In genomic region chrX:8271363-8272061, dm6 we compare ENCODE assay signal across 1 fruit fly cellular context.
TF ChIP-seq lines count a peak whose summit lies in the region.

Corp (minus strand) TSS chrX:8271409.

TF ChIP-seq in whole organism, embryonic, 481 proteins besides CTCF, POLR2A, EP300 and RAD21 (continued from another document and continues in another):
- TF ChIP-seq gcm2 (GFP tag; optimal IDR thresholded peaks at IDR 0.05; lab: Kevin White, UChicago): no peak
- TF ChIP-seq CG18262 (tag; optimal IDR thresholded peaks at IDR 0.05; lab: Kevin White, UChicago): peak; percentile 64
- no peak for TF ChIP-seq Sry-δ (GFP tag; optimal IDR thresholded peaks at IDR 0.05; lab: Kevin White, UChicago)
- no peak for TF ChIP-seq Lhr (GFP tag; optimal IDR thresholded peaks at IDR 0.05; lab: Kevin White, UChicago)
- TF ChIP-seq dm (GFP tag; optimal IDR thresholded peaks at IDR 0.05; lab: Kevin White, UChicago): no peak
- peak; percentile 48; the same call in 2 of the 3 replicates for TF ChIP-seq dysf (GFP tag; IDR thresholded peaks at IDR 0.05; lab: Robert Waterston, UW)
- no peak for TF ChIP-seq CG10654 (GFP tag; optimal IDR thresholded peaks at IDR 0.05; lab: Kevin White, UChicago)
- TF ChIP-seq Oli (tag; optimal IDR thresholded peaks at IDR 0.05; lab: Kevin White, UChicago): peak; percentile 44
- peak; percentile 4 for TF ChIP-seq ewg (GFP tag; optimal IDR thresholded peaks at IDR 0.05; lab: Kevin White, UChicago)
- TF ChIP-seq CG17186 (GFP tag; optimal IDR thresholded peaks at IDR 0.05; lab: Kevin White, UChicago): no peak
- no peak for TF ChIP-seq CG14710 (tag; optimal IDR thresholded peaks at IDR 0.05; lab: Kevin White, UChicago)
- TF ChIP-seq E2f1 (GFP tag; IDR thresholded peaks at IDR 0.05; lab: Robert Waterston, UW): no peak
- peak; percentile 42 for TF ChIP-seq ac (GFP tag; optimal IDR thresholded peaks at IDR 0.05; lab: Kevin White, UChicago)
- TF ChIP-seq CG12744 (GFP tag; optimal IDR thresholded peaks at IDR 0.05; lab: Kevin White, UChicago): no peak
- no peak for TF ChIP-seq zen (tag; optimal IDR thresholded peaks at IDR 0.05; lab: Kevin White, UChicago)
- TF ChIP-seq otp (GFP tag; IDR thresholded peaks at IDR 0.05; lab: Robert Waterston, UW): no peak
- no peak for TF ChIP-seq zen2 (GFP tag; IDR thresholded peaks at IDR 0.05; lab: Robert Waterston, UW; ENCODE audit: partially characterized antibody)
- no peak for TF ChIP-seq CG16815 (GFP tag; optimal IDR thresholded peaks at IDR 0.05; lab: Kevin White, UChicago)
- peak; percentile 37 for TF ChIP-seq CG7556 (GFP tag; optimal IDR thresholded peaks at IDR 0.05; lab: Kevin White, UChicago)
- TF ChIP-seq CG9215 (GFP tag; IDR thresholded peaks at IDR 0.05; lab: Robert Waterston, UW): no peak
- peak; percentile 37 for TF ChIP-seq phol (tag; optimal IDR thresholded peaks at IDR 0.05; lab: Kevin White, UChicago)
- TF ChIP-seq Side (GFP tag; optimal IDR thresholded peaks at IDR 0.05; lab: Kevin White, UChicago): no peak
- TF ChIP-seq CG13123 (GFP tag; optimal IDR thresholded peaks at IDR 0.05; lab: Kevin White, UChicago): no peak
- no peak for TF ChIP-seq ken (GFP tag; IDR thresholded peaks at IDR 0.05; lab: Robert Waterston, UW)
- peak; percentile 67 for TF ChIP-seq CG2712 (tag; optimal IDR thresholded peaks at IDR 0.05; lab: Kevin White, UChicago)
- TF ChIP-seq CG18599 (GFP tag; optimal IDR thresholded peaks at IDR 0.05; lab: Kevin White, UChicago): peak; percentile 18
- no peak for TF ChIP-seq CG12155 (GFP tag; optimal IDR thresholded peaks at IDR 0.05; lab: Kevin White, UChicago)
- TF ChIP-seq ftz-f1 (GFP tag; optimal IDR thresholded peaks at IDR 0.05; lab: Kevin White, UChicago): no peak
- no peak for TF ChIP-seq NC2β (GFP tag; optimal IDR thresholded peaks at IDR 0.05; lab: Kevin White, UChicago)
- TF ChIP-seq CG10462 (GFP tag; optimal IDR thresholded peaks at IDR 0.05; lab: Kevin White, UChicago): no peak
- peak; percentile 62; the same call in 2 of the 3 replicates for TF ChIP-seq so (GFP tag; IDR thresholded peaks at IDR 0.05; lab: Robert Waterston, UW)
- no peak for TF ChIP-seq sug (tag; optimal IDR thresholded peaks at IDR 0.05; lab: Kevin White, UChicago)
- TF ChIP-seq CG7987 (GFP tag; optimal IDR thresholded peaks at IDR 0.05; lab: Kevin White, UChicago): no peak
- TF ChIP-seq abd-A (tag; optimal IDR thresholded peaks at IDR 0.05; lab: Kevin White, UChicago): no peak
- peak; percentile 54 for TF ChIP-seq stc (GFP tag; IDR thresholded peaks at IDR 0.05; lab: Robert Waterston, UW)
- TF ChIP-seq pzg (GFP tag; optimal IDR thresholded peaks at IDR 0.05; lab: Kevin White, UChicago): no peak
- TF ChIP-seq odd (GFP tag; optimal IDR thresholded peaks at IDR 0.05; lab: Kevin White, UChicago): peak; percentile 40
- peak; percentile 26 for TF ChIP-seq Meics (GFP tag; optimal IDR thresholded peaks at IDR 0.05; lab: Kevin White, UChicago)
- TF ChIP-seq exex (tag; optimal IDR thresholded peaks at IDR 0.05; lab: Kevin White, UChicago): no peak
- peak; percentile 44; the same call in 1 of the 2 replicates for TF ChIP-seq Ptx1 (GFP tag; IDR thresholded peaks at IDR 0.05; lab: Robert Waterston, UW)
- TF ChIP-seq p53 (GFP tag; optimal IDR thresholded peaks at IDR 0.05; lab: Kevin White, UChicago): peak; percentile 95
- TF ChIP-seq CG17385 (GFP tag; optimal IDR thresholded peaks at IDR 0.05; lab: Kevin White, UChicago): peak; percentile 67
- TF ChIP-seq lov (optimal IDR thresholded peaks at IDR 0.05; lab: Kevin White, UChicago): no peak
- TF ChIP-seq lov (GFP tag; IDR thresholded peaks at IDR 0.05; lab: Robert Waterston, UW): no peak
- no peak for TF ChIP-seq esg (GFP tag; conservative IDR thresholded peaks at IDR 0.05; lab: Robert Waterston, UW)
- TF ChIP-seq CG30403 (GFP tag; optimal IDR thresholded peaks at IDR 0.05; lab: Kevin White, UChicago): peak; percentile 14
- peak; percentile 28 for TF ChIP-seq CG11504 (tag; optimal IDR thresholded peaks at IDR 0.05; lab: Kevin White, UChicago)
- peak; percentile 19 for TF ChIP-seq gsb-n (tag; optimal IDR thresholded peaks at IDR 0.05; lab: Kevin White, UChicago)
- TF ChIP-seq Nf-YC (tag; optimal IDR thresholded peaks at IDR 0.05; lab: Kevin White, UChicago): peak; percentile 3
- TF ChIP-seq ap (GFP tag; IDR thresholded peaks at IDR 0.05; lab: Robert Waterston, UW): no peak
- TF ChIP-seq vfl (GFP tag; optimal IDR thresholded peaks at IDR 0.05; lab: Kevin White, UChicago): no peak
- no peak for TF ChIP-seq Neu2 (GFP tag; optimal IDR thresholded peaks at IDR 0.05; lab: Kevin White, UChicago; ENCODE audit: borderline replicate concordance)
- peak; percentile 48 for TF ChIP-seq CG17328 (GFP tag; IDR thresholded peaks at IDR 0.05; lab: Robert Waterston, UW)
- no peak for TF ChIP-seq H2.0 (GFP tag; IDR thresholded peaks at IDR 0.05; lab: Robert Waterston, UW)
- peak in 1 of 2 experiments; percentile 50 for TF ChIP-seq insv (GFP tag; optimal IDR thresholded peaks at IDR 0.05; lab: Kevin White, UChicago)
- TF ChIP-seq CG9437 (GFP tag; optimal IDR thresholded peaks at IDR 0.05; lab: Kevin White, UChicago): peak; percentile 33
- 0 out of 2 replicates have a peak, but pooled peaks have one; percentile 15 for TF ChIP-seq slbo (GFP tag; IDR thresholded peaks at IDR 0.05; lab: Robert Waterston, UW)
- no peak for TF ChIP-seq oc (tag; optimal IDR thresholded peaks at IDR 0.05; lab: Kevin White, UChicago)
- no peak for TF ChIP-seq CG1647 (GFP tag; optimal IDR thresholded peaks at IDR 0.05; lab: Kevin White, UChicago)
- TF ChIP-seq CG13296 (GFP tag; optimal IDR thresholded peaks at IDR 0.05; lab: Kevin White, UChicago): peak; percentile 29
- no peak for TF ChIP-seq run (tag; optimal IDR thresholded peaks at IDR 0.05; lab: Kevin White, UChicago)
- peak; percentile 78 for TF ChIP-seq sqz (GFP tag; optimal IDR thresholded peaks at IDR 0.05; lab: Kevin White, UChicago)
- TF ChIP-seq CG10959 (GFP tag; IDR thresholded peaks at IDR 0.05; lab: Robert Waterston, UW): no peak
- no peak for TF ChIP-seq Doc3 (GFP tag; IDR thresholded peaks at IDR 0.05; lab: Robert Waterston, UW; ENCODE audit: partially characterized antibody)
- TF ChIP-seq pfk (GFP tag; optimal IDR thresholded peaks at IDR 0.05; lab: Kevin White, UChicago): no peak
- TF ChIP-seq CG2678 (tag; optimal IDR thresholded peaks at IDR 0.05; lab: Kevin White, UChicago): peak; percentile 42
- no peak for TF ChIP-seq H15 (GFP tag; IDR thresholded peaks at IDR 0.05; lab: Robert Waterston, UW)
- TF ChIP-seq Bdp1 (GFP tag; optimal IDR thresholded peaks at IDR 0.05; lab: Kevin White, UChicago): no peak
- TF ChIP-seq CG10979 (tag; optimal IDR thresholded peaks at IDR 0.05; lab: Kevin White, UChicago): peak; percentile 32
- no peak for TF ChIP-seq CG5953 (GFP tag; IDR thresholded peaks at IDR 0.05; lab: Robert Waterston, UW)
- TF ChIP-seq crp (GFP tag; optimal IDR thresholded peaks at IDR 0.05; lab: Kevin White, UChicago): no peak
- TF ChIP-seq fd3F (GFP tag; optimal IDR thresholded peaks at IDR 0.05; lab: Kevin White, UChicago): peak; percentile 7
- no peak for TF ChIP-seq CG15011 (GFP tag; optimal IDR thresholded peaks at IDR 0.05; lab: Kevin White, UChicago)
- peak; percentile 17 for TF ChIP-seq HHEX (GFP tag; optimal IDR thresholded peaks at IDR 0.05; lab: Kevin White, UChicago)
- TF ChIP-seq CG1603 (tag; optimal IDR thresholded peaks at IDR 0.05; lab: Kevin White, UChicago): no peak
- peak; percentile 27 for TF ChIP-seq CG15514 (GFP tag; optimal IDR thresholded peaks at IDR 0.05; lab: Kevin White, UChicago)
- TF ChIP-seq Spps (tag; optimal IDR thresholded peaks at IDR 0.05; lab: Kevin White, UChicago): no peak
- TF ChIP-seq E2f2 (GFP tag; IDR thresholded peaks at IDR 0.05; lab: Robert Waterston, UW): peak; percentile 33; the same call in 1 of the 2 replicates
- no peak for TF ChIP-seq CG17912 (GFP tag; optimal IDR thresholded peaks at IDR 0.05; lab: Kevin White, UChicago)
- TF ChIP-seq CG11723 (GFP tag; optimal IDR thresholded peaks at IDR 0.05; lab: Kevin White, UChicago): no peak
- no peak for TF ChIP-seq CG31224 (GFP tag; IDR thresholded peaks at IDR 0.05; lab: Robert Waterston, UW)
- no peak for TF ChIP-seq sens-2 (GFP tag; IDR thresholded peaks at IDR 0.05; lab: Robert Waterston, UW)
- peak; percentile 23 for TF ChIP-seq Fer1 (GFP tag; optimal IDR thresholded peaks at IDR 0.05; lab: Kevin White, UChicago)
- TF ChIP-seq Bgb (GFP tag; IDR thresholded peaks at IDR 0.05; lab: Robert Waterston, UW; ENCODE audit: partially characterized antibody): no peak
- no peak for TF ChIP-seq Gsc (GFP tag; IDR thresholded peaks at IDR 0.05; lab: Robert Waterston, UW)
- TF ChIP-seq CG4360 (GFP tag; IDR thresholded peaks at IDR 0.05; lab: Robert Waterston, UW): peak; percentile 73
- TF ChIP-seq lola (GFP tag; optimal IDR thresholded peaks at IDR 0.05; lab: Kevin White, UChicago): peak in 1 of 3 experiments; percentile 22
- no peak; the same call in 1 of the 2 replicates for TF ChIP-seq ranshi (GFP tag; IDR thresholded peaks at IDR 0.05; lab: Robert Waterston, UW)
- TF ChIP-seq CG10209 (GFP tag; optimal IDR thresholded peaks at IDR 0.05; lab: Kevin White, UChicago): peak; percentile 13
- no peak for TF ChIP-seq crol (GFP tag; IDR thresholded peaks at IDR 0.05; lab: Robert Waterston, UW)
- no peak for TF ChIP-seq CG4617 (GFP tag; optimal IDR thresholded peaks at IDR 0.05; lab: Kevin White, UChicago; ENCODE audit: borderline replicate concordance)
- TF ChIP-seq CG7839 (tag; optimal IDR thresholded peaks at IDR 0.05; lab: Kevin White, UChicago): peak; percentile 38
- TF ChIP-seq CG11398 (GFP tag; optimal IDR thresholded peaks at IDR 0.05; lab: Kevin White, UChicago): no peak
- TF ChIP-seq fd102C (GFP tag; optimal IDR thresholded peaks at IDR 0.05; lab: Kevin White, UChicago): no peak
- TF ChIP-seq lmd (GFP tag; IDR thresholded peaks at IDR 0.05; lab: Robert Waterston, UW): peak; percentile 43
- TF ChIP-seq CG10274 (GFP tag; optimal IDR thresholded peaks at IDR 0.05; lab: Kevin White, UChicago): no peak
- TF ChIP-seq NFAT (GFP tag; IDR thresholded peaks at IDR 0.05; lab: Robert Waterston, UW): no peak
- no peak for TF ChIP-seq emc (GFP tag; optimal IDR thresholded peaks at IDR 0.05; lab: Kevin White, UChicago)
- no peak for TF ChIP-seq CrebB (tag; optimal IDR thresholded peaks at IDR 0.05; lab: Kevin White, UChicago)
- 0 out of 2 replicates have a peak, but pooled peaks have one; percentile 11 for TF ChIP-seq Awh (GFP tag; IDR thresholded peaks at IDR 0.05; lab: Robert Waterston, UW)
- peak; percentile 44; the same call in 2 of the 3 replicates for TF ChIP-seq row (GFP tag; IDR thresholded peaks at IDR 0.05; lab: Robert Waterston, UW)
- TF ChIP-seq Deaf1 (tag; optimal IDR thresholded peaks at IDR 0.05; lab: Kevin White, UChicago): peak; percentile 16
- TF ChIP-seq kah (GFP tag; optimal IDR thresholded peaks at IDR 0.05; lab: Kevin White, UChicago): no peak
- TF ChIP-seq Asciz (GFP tag; optimal IDR thresholded peaks at IDR 0.05; lab: Kevin White, UChicago): peak; percentile 42
- TF ChIP-seq chn (GFP tag; optimal IDR thresholded peaks at IDR 0.05; lab: Kevin White, UChicago): no peak
- no peak for TF ChIP-seq Lim3 (GFP tag; IDR thresholded peaks at IDR 0.05; lab: Robert Waterston, UW)
- TF ChIP-seq CG12071 (GFP tag; optimal IDR thresholded peaks at IDR 0.05; lab: Kevin White, UChicago): no peak
- TF ChIP-seq CG12391 (tag; optimal IDR thresholded peaks at IDR 0.05; lab: Kevin White, UChicago): peak; percentile 56
- TF ChIP-seq Myb (GFP tag; optimal IDR thresholded peaks at IDR 0.05; lab: Kevin White, UChicago): no peak
- no peak for TF ChIP-seq ase (GFP tag; IDR thresholded peaks at IDR 0.05; lab: Robert Waterston, UW)
- TF ChIP-seq CG7357 (GFP tag; IDR thresholded peaks at IDR 0.05; lab: Robert Waterston, UW): no peak
- TF ChIP-seq wek (GFP tag; optimal IDR thresholded peaks at IDR 0.05; lab: Kevin White, UChicago): no peak
- TF ChIP-seq ems (GFP tag; optimal IDR thresholded peaks at IDR 0.05; lab: Kevin White, UChicago): no peak
- no peak for TF ChIP-seq CG9932 (GFP tag; IDR thresholded peaks at IDR 0.05; lab: Robert Waterston, UW)
- TF ChIP-seq CG10267 (tag; optimal IDR thresholded peaks at IDR 0.05; lab: Kevin White, UChicago): peak; percentile 38
- no peak for TF ChIP-seq Nf-YA (GFP tag; IDR thresholded peaks at IDR 0.05; lab: Robert Waterston, UW)
- TF ChIP-seq dpn (GFP tag; optimal IDR thresholded peaks at IDR 0.05; lab: Kevin White, UChicago): peak in 1 of 2 experiments; percentile 24
- TF ChIP-seq Atf-2 (GFP tag; optimal IDR thresholded peaks at IDR 0.05; lab: Kevin White, UChicago): no peak
- no peak for TF ChIP-seq CG11560 (tag; IDR thresholded peaks at IDR 0.05; lab: Robert Waterston, UW)
- peak; percentile 10 for TF ChIP-seq CG6254 (GFP tag; optimal IDR thresholded peaks at IDR 0.05; lab: Kevin White, UChicago)
- peak; percentile 34 for TF ChIP-seq fd96Cb (tag; optimal IDR thresholded peaks at IDR 0.05; lab: Kevin White, UChicago)
- TF ChIP-seq CG13287 (GFP tag; IDR thresholded peaks at IDR 0.05; lab: Robert Waterston, UW; ENCODE audit: partially characterized antibody): no peak
- no peak for TF ChIP-seq CG10321 (GFP tag; IDR thresholded peaks at IDR 0.05; lab: Robert Waterston, UW)
- peak; percentile 48 for TF ChIP-seq lab (GFP tag; optimal IDR thresholded peaks at IDR 0.05; lab: Kevin White, UChicago)
- TF ChIP-seq B-H2 (GFP tag; optimal IDR thresholded peaks at IDR 0.05; lab: Kevin White, UChicago): no peak
- TF ChIP-seq az2 (GFP tag; optimal IDR thresholded peaks at IDR 0.05; lab: Kevin White, UChicago): no peak
- peak; percentile 2 for TF ChIP-seq Med (GFP tag; lab: Kevin White, UChicago)
- TF ChIP-seq nom (GFP tag; optimal IDR thresholded peaks at IDR 0.05; lab: Kevin White, UChicago): peak; percentile 67
- TF ChIP-seq pan (optimal IDR thresholded peaks at IDR 0.05; lab: Kevin White, UChicago): no peak
- TF ChIP-seq pan (GFP tag; optimal IDR thresholded peaks at IDR 0.05 in 1 of 2, IDR thresholded peaks at IDR 0.05 in 1 of 2): peak in 1 of 2 experiments; percentile 68
- TF ChIP-seq Drgx (GFP tag; IDR thresholded peaks at IDR 0.05; lab: Robert Waterston, UW): peak; percentile 68
- no peak for TF ChIP-seq B-H1 (GFP tag; IDR thresholded peaks at IDR 0.05; lab: Robert Waterston, UW)
- peak; percentile 22 for TF ChIP-seq CG9727 (GFP tag; optimal IDR thresholded peaks at IDR 0.05; lab: Kevin White, UChicago)
- no peak for TF ChIP-seq hth (optimal IDR thresholded peaks at IDR 0.05; lab: Kevin White, UChicago)
- no peak for TF ChIP-seq pum (GFP tag; optimal IDR thresholded peaks at IDR 0.05; lab: Kevin White, UChicago)
- TF ChIP-seq corto (GFP tag; optimal IDR thresholded peaks at IDR 0.05; lab: Kevin White, UChicago): no peak
